Fruit fly (Drosophila melanogaster) whole organism, embryonic: ENCODE data around the gene CG14341.

Source experiments
- Atf-2 ChIP-seq: fragments of 200-800 bp; sonication (Bioruptor generic); optimal IDR thresholded peaks from 2 replicates; lab custom pipeline; 2016; ENCODE audit warnings: missing biosample characterization, missing genetic modification characterization
- BtbVII ChIP-seq: fragments of 200-800 bp; sonication (Bioruptor generic); optimal IDR thresholded peaks from 3 replicates; lab custom pipeline; 2017; ENCODE audit warnings: missing biosample characterization, mild to moderate bottlenecking, missing genetic modification characterization
- CG12155 ChIP-seq: fragments of 200-800 bp; sonication (Bioruptor generic); optimal IDR thresholded peaks from 3 replicates; lab custom pipeline; 2016; ENCODE audit warnings: missing biosample characterization, missing genetic modification characterization
- CG1233 ChIP-seq: fragments of 200-800 bp; sonication (Bioruptor generic); optimal IDR thresholded peaks from 4 replicates; lab custom pipeline; 2018; ENCODE audit warnings: missing biosample characterization, mild to moderate bottlenecking, missing genetic modification characterization
- CG13296 ChIP-seq: fragments of 200-800 bp; sonication (Bioruptor generic); optimal IDR thresholded peaks from 3 replicates; lab custom pipeline; 2018; ENCODE audit warnings: missing biosample characterization, mild to moderate bottlenecking, missing genetic modification characterization
- CG1647 ChIP-seq: fragments of 200-800 bp; sonication (Bioruptor generic); optimal IDR thresholded peaks from 3 replicates; lab custom pipeline; 2016; ENCODE audit warnings: missing biosample characterization, missing genetic modification characterization
- CG17359 ChIP-seq: fragments of 200-800 bp; sonication (Bioruptor generic); optimal IDR thresholded peaks from 3 replicates; lab custom pipeline; 2018; ENCODE audit warnings: missing biosample characterization, mild to moderate bottlenecking, missing genetic modification characterization, moderate library complexity
- CG17361 ChIP-seq: fragments of 200-800 bp; sonication (Bioruptor generic); IDR thresholded peaks from 3 replicates; pipeline ENCODE4 v1.3.6; 2022; ENCODE audit warnings: missing biosample characterization, missing genetic modification characterization
- CG1832 ChIP-seq: fragments of 200-800 bp; sonication (Bioruptor generic); optimal IDR thresholded peaks from 2 replicates; lab custom pipeline; 2017; ENCODE audit warnings: missing biosample characterization, mild to moderate bottlenecking, missing genetic modification characterization, inconsistent platforms
- CG2678 ChIP-seq: fragments of 200-800 bp; sonication (Bioruptor generic); optimal IDR thresholded peaks from 3 replicates; lab custom pipeline; 2019; ENCODE audit warnings: missing biosample characterization, mild to moderate bottlenecking, missing genetic modification characterization, moderate library complexity
- CG3281 ChIP-seq: fragments of 200-800 bp; sonication (Bioruptor generic); optimal IDR thresholded peaks from 3 replicates; lab custom pipeline; 2017; ENCODE audit warnings: missing biosample characterization, mild to moderate bottlenecking, missing genetic modification characterization
- CG4820 ChIP-seq: fragments of 200-800 bp; sonication (Bioruptor generic); optimal IDR thresholded peaks from 3 replicates; lab custom pipeline; 2016; ENCODE audit warnings: missing biosample characterization, missing genetic modification characterization
- CG5180 ChIP-seq: fragments of 200-800 bp; sonication (Bioruptor generic); optimal IDR thresholded peaks from 3 replicates; lab custom pipeline; 2017; ENCODE audit warnings: missing biosample characterization, missing genetic modification characterization, mild to moderate bottlenecking, moderate library complexity, missing genetic modification reagents
- CG5953 ChIP-seq: fragments of 200-800 bp; sonication (Bioruptor generic); IDR thresholded peaks from 2 replicates; pipeline ENCODE4 v1.3.6; 2022; ENCODE audit warnings: missing biosample characterization, missing genetic modification characterization
- CG7357 ChIP-seq: fragments of 200-800 bp; sonication (Bioruptor generic); IDR thresholded peaks from 3 replicates; pipeline ENCODE4 v1.3.6; 2022; ENCODE audit warnings: missing biosample characterization, missing genetic modification characterization
- CG9609 ChIP-seq: fragments of 200-800 bp; sonication (Bioruptor generic); optimal IDR thresholded peaks from 3 replicates; lab custom pipeline; 2016; ENCODE audit warnings: missing biosample characterization, missing genetic modification characterization
- Camta ChIP-seq: fragments of 200-800 bp; sonication (Bioruptor generic); optimal IDR thresholded peaks from 2 replicates; lab custom pipeline; 2016; ENCODE audit warnings: missing biosample characterization, missing genetic modification characterization
- Dip3 ChIP-seq: fragments of 200-800 bp; sonication (Bioruptor generic); optimal IDR thresholded peaks from 3 replicates; lab custom pipeline; 2016; ENCODE audit warnings: missing biosample characterization, missing genetic modification characterization
- Dll ChIP-seq: fragments of 200-800 bp; sonication (Bioruptor generic); IDR thresholded peaks from 4 replicates; pipeline ENCODE4 v1.3.6; 2022; ENCODE audit warnings: missing biosample characterization, missing genetic modification characterization; ENCODE audit not compliant: partially characterized antibody
- HLH54F ChIP-seq: fragments of 200-800 bp; sonication (Bioruptor generic); optimal IDR thresholded peaks from 3 replicates; lab custom pipeline; 2016; ENCODE audit warnings: missing biosample characterization, missing genetic modification characterization
- Hmx ChIP-seq: fragments of 200-800 bp; sonication (Bioruptor generic); optimal IDR thresholded peaks from 2 replicates; lab custom pipeline; 2016; ENCODE audit warnings: missing biosample characterization, missing genetic modification characterization
- Hr51 ChIP-seq, 2 experiments: fragments of 200-800 bp; sonication (Bioruptor generic); optimal IDR thresholded peaks; 2 replicates in 1 of 2; 3 replicates in 1 of 2; lab custom pipeline; 2016 to 2018; ENCODE audit warnings: missing biosample characterization in 2 of 2, missing genetic modification characterization in 2 of 2, mild to moderate bottlenecking in 1 of 2, moderate library complexity in 1 of 2
- Jarid2 ChIP-seq: fragments of 200-800 bp; sonication (Bioruptor generic); optimal IDR thresholded peaks from 3 replicates; lab custom pipeline; 2017; ENCODE audit warnings: mild to moderate bottlenecking, missing biosample characterization, missing genetic modification reagents, missing genetic modification characterization
- Meics ChIP-seq: fragments of 200-800 bp; sonication (Bioruptor generic); optimal IDR thresholded peaks from 2 replicates; lab custom pipeline; 2017; ENCODE audit warnings: missing biosample characterization, mild to moderate bottlenecking, missing genetic modification characterization
- Ssrp ChIP-seq: fragments of 200-800 bp; sonication (Bioruptor generic); optimal IDR thresholded peaks from 2 replicates; lab custom pipeline; 2018; ENCODE audit warnings: missing biosample characterization, mild to moderate bottlenecking, missing genetic modification characterization, moderate library complexity
- bab2 ChIP-seq: fragments of 200-800 bp; sonication (Bioruptor generic); optimal IDR thresholded peaks from 2 replicates; lab custom pipeline; 2016; ENCODE audit warnings: missing biosample characterization, missing genetic modification characterization
- bbx ChIP-seq: fragments of 200-800 bp; sonication (Bioruptor generic); IDR thresholded peaks from 2 replicates; pipeline ENCODE4 v1.3.6; 2022; ENCODE audit warnings: missing biosample characterization, missing genetic modification characterization; ENCODE audit not compliant: partially characterized antibody
- chinmo ChIP-seq: fragments of 200-800 bp; sonication (Bioruptor generic); IDR thresholded peaks from 4 replicates; pipeline ENCODE4 v1.3.6; 2022; ENCODE audit warnings: missing biosample characterization, missing genetic modification characterization; ENCODE audit not compliant: partially characterized antibody
- corto ChIP-seq: fragments of 200-800 bp; sonication (Bioruptor generic); optimal IDR thresholded peaks from 2 replicates; lab custom pipeline; 2016; ENCODE audit warnings: missing biosample characterization, mild to moderate bottlenecking, missing genetic modification characterization, moderate library complexity
- disco-r ChIP-seq: fragments of 200-800 bp; sonication (Bioruptor generic); optimal IDR thresholded peaks from 2 replicates; lab custom pipeline; 2016; ENCODE audit warnings: missing biosample characterization, missing genetic modification characterization
- gce ChIP-seq: fragments of 200-800 bp; sonication (Bioruptor generic); IDR thresholded peaks from 3 replicates; pipeline ENCODE4 v1.3.6; 2022; ENCODE audit warnings: missing biosample characterization, missing genetic modification characterization
- gcm ChIP-seq: fragments of 200-800 bp; sonication (Bioruptor generic); optimal IDR thresholded peaks from 2 replicates; lab custom pipeline; 2019; ENCODE audit warnings: missing biosample characterization, mild to moderate bottlenecking, missing genetic modification characterization, moderate library complexity
- gsb ChIP-seq: fragments of 200-800 bp; sonication (Bioruptor generic); IDR thresholded peaks from 2 replicates; pipeline ENCODE4 v1.3.6; 2022; ENCODE audit warnings: missing biosample characterization, missing genetic modification characterization
- hth ChIP-seq: fragments of >200 bp; optimal IDR thresholded peaks from 2 replicates; lab custom pipeline; 2017; ENCODE audit warnings: inconsistent platforms
- lab ChIP-seq: fragments of 200-800 bp; sonication (Bioruptor generic); optimal IDR thresholded peaks from 3 replicates; lab custom pipeline; 2017; ENCODE audit warnings: missing biosample characterization, missing genetic modification characterization, mild to moderate bottlenecking, moderate library complexity, missing genetic modification reagents
- lov ChIP-seq, 2 experiments: fragments of 200-800 bp in 1 of 2; fragments of >200 bp in 1 of 2; sonication (Bioruptor generic) in 1 of 2; IDR thresholded peaks in 1 of 2; optimal IDR thresholded peaks in 1 of 2; 2 replicates in 1 of 2; 3 replicates in 1 of 2; pipeline versions ENCODE4 v1.3.6 to Lab custom; 2017 to 2022; ENCODE audit warnings: missing biosample characterization in 1 of 2, missing genetic modification characterization in 1 of 2
- phol ChIP-seq: fragments of 200-800 bp; sonication (Bioruptor generic); optimal IDR thresholded peaks from 3 replicates; lab custom pipeline; 2018; ENCODE audit warnings: missing biosample characterization, mild to moderate bottlenecking, missing genetic modification characterization, moderate library complexity
- run ChIP-seq: fragments of 200-800 bp; sonication (Bioruptor generic); optimal IDR thresholded peaks from 3 replicates; lab custom pipeline; 2018; ENCODE audit warnings: missing biosample characterization, mild to moderate bottlenecking, missing genetic modification characterization
- sd ChIP-seq: fragments of 200-800 bp; sonication (Bioruptor generic); optimal IDR thresholded peaks from 3 replicates; lab custom pipeline; 2018; ENCODE audit warnings: missing biosample characterization, mild to moderate bottlenecking, missing genetic modification characterization, moderate library complexity
- seq ChIP-seq: fragments of 200-800 bp; sonication (Bioruptor generic); IDR thresholded peaks from 2 replicates; pipeline ENCODE4 v1.3.6; 2022; ENCODE audit warnings: missing biosample characterization, missing genetic modification characterization
- shn ChIP-seq: fragments of 200-800 bp; sonication (Bioruptor generic); optimal IDR thresholded peaks from 3 replicates; lab custom pipeline; 2016; ENCODE audit warnings: missing biosample characterization, missing genetic modification characterization
- sisA ChIP-seq: fragments of 200-800 bp; sonication (Bioruptor generic); IDR thresholded peaks from 2 replicates; pipeline ENCODE4 v1.3.6; 2022; ENCODE audit warnings: missing biosample characterization, missing genetic modification characterization
- sob ChIP-seq: fragments of 200-800 bp; sonication (Bioruptor generic); IDR thresholded peaks from 2 replicates; pipeline ENCODE4 v1.3.6; 2022; ENCODE audit warnings: missing biosample characterization, missing genetic modification characterization
- stwl ChIP-seq: fragments of 200-800 bp; sonication (Bioruptor generic); optimal IDR thresholded peaks from 3 replicates; lab custom pipeline; 2018; ENCODE audit warnings: missing biosample characterization, mild to moderate bottlenecking, missing genetic modification characterization, moderate library complexity
- tap ChIP-seq: fragments of 200-800 bp; optimal IDR thresholded peaks from 3 replicates; lab custom pipeline; 2019; ENCODE audit warnings: missing biosample characterization, mild to moderate bottlenecking, missing genetic modification characterization, moderate library complexity
- unpg ChIP-seq: fragments of 200-800 bp; sonication (Bioruptor generic); optimal IDR thresholded peaks from 3 replicates; lab custom pipeline; 2018; ENCODE audit warnings: missing biosample characterization, mild to moderate bottlenecking, missing genetic modification characterization, moderate library complexity
- wek ChIP-seq: fragments of 200-800 bp; sonication (Bioruptor generic); optimal IDR thresholded peaks from 3 replicates; lab custom pipeline; 2018; ENCODE audit warnings: missing biosample characterization, mild to moderate bottlenecking, missing genetic modification characterization, moderate library complexity

The CG14341 gene

dm6 chr2L:1185642-1186497 is 19.6 kb downstream of the CG14341 start, which contains the start of gene CG5001:
CG5001 (plus strand) TSS chr2L:1185757.
- TF ChIP-seq lab (GFP tag; lab: Kevin White, UChicago) (peak; percentile 94), CG5953 (GFP tag; lab: Robert Waterston, UW) (peak; percentile 74; the same call in 1 of the 2 replicates), gsb (GFP tag; lab: Robert Waterston, UW) (peak; percentile 72), Hmx (GFP tag; lab: Kevin White, UChicago) (peak; percentile 26), bab2 (GFP tag; lab: Kevin White, UChicago) (peak; percentile 71), CG4820 (GFP tag; lab: Kevin White, UChicago) (peak; percentile 80), CG1647 (GFP tag; lab: Kevin White, UChicago) (peak; percentile 64), unpg (GFP tag; lab: Kevin White, UChicago) (peak; percentile 93), CG13296 (GFP tag; lab: Kevin White, UChicago) (peak; percentile 88), stwl (tag; lab: Kevin White, UChicago) (peak; percentile 23), Hr51 (GFP tag; optimal IDR thresholded peaks at IDR 0.05; lab: Kevin White, UChicago) (peak; percentile 24 to 92), phol (tag; lab: Kevin White, UChicago) (peak; percentile 88), corto (GFP tag; lab: Kevin White, UChicago) (no peak), BtbVII (GFP tag; lab: Kevin White, UChicago) (peak; percentile 83), CG17361 (GFP tag; lab: Robert Waterston, UW) (peak; percentile 84), Camta (GFP tag; lab: Kevin White, UChicago) (peak; percentile 59), Atf-2 (GFP tag; lab: Kevin White, UChicago) (peak; percentile 54), disco-r (GFP tag; lab: Kevin White, UChicago) (no peak), sob (GFP tag; lab: Robert Waterston, UW) (peak; percentile 88), CG7357 (GFP tag; lab: Robert Waterston, UW) (0 out of 3 replicates have a peak, but pooled peaks have one; percentile 37), wek (no peak), Jarid2 (GFP tag; lab: Kevin White, UChicago) (peak; percentile 83), bbx (no peak), CG5180 (GFP tag; lab: Kevin White, UChicago) (peak; percentile 73), gce (peak; percentile 89), chinmo (GFP tag; lab: Robert Waterston, UW) (peak; percentile 96), CG17359 (tag; lab: Kevin White, UChicago) (peak; percentile 95), tap (tag; lab: Kevin White, UChicago) (peak; percentile 91), shn (peak; percentile 53), Ssrp (tag; lab: Kevin White, UChicago) (peak; percentile 79), CG12155 (GFP tag; lab: Kevin White, UChicago) (peak; percentile 83), Dll (GFP tag; lab: Robert Waterston, UW) (peak; percentile 36; the same call in 1 of the 4 replicates), sisA (peak; percentile 84), seq (GFP tag; lab: Robert Waterston, UW) (peak; percentile 61), run (tag; lab: Kevin White, UChicago) (peak; percentile 92), CG2678 (tag; lab: Kevin White, UChicago) (peak; percentile 92), gcm (GFP tag; lab: Kevin White, UChicago) (peak; percentile 88), lov (optimal IDR thresholded peaks at IDR 0.05; lab: Kevin White, UChicago) (no peak), lov (GFP tag; IDR thresholded peaks at IDR 0.05; lab: Robert Waterston, UW) (peak; percentile 70; the same call in 1 of the 3 replicates), sd (tag; lab: Kevin White, UChicago) (peak; percentile 25), CG1832 (GFP tag; lab: Kevin White, UChicago) (no peak), HLH54F (GFP tag; lab: Kevin White, UChicago) (peak; percentile 62), CG1233 (GFP tag; lab: Kevin White, UChicago) (peak; percentile 77), hth (lab: Kevin White, UChicago) (no peak), CG3281 (GFP tag; lab: Kevin White, UChicago) (peak; percentile 81), Meics (GFP tag; lab: Kevin White, UChicago) (peak; percentile 84), Dip3 (GFP tag; lab: Kevin White, UChicago) (peak; percentile 41), CG9609 (GFP tag; lab: Kevin White, UChicago) (peak; percentile 57)
